Fruit fly (Drosophila melanogaster): Measurements from ENCODE around the gene Proc.

Gene Proc

dm6 chr2L:7828901-7829300 lies 42.3 kb downstream of the Proc start (continued):
- TF ChIP-seq CG14014 (GFP tag; IDR thresholded peaks at IDR 0.05) (no peak), CG17385 (GFP tag; optimal IDR thresholded peaks at IDR 0.05) (peak; percentile 22), Optix (GFP tag; IDR thresholded peaks at IDR 0.05) (no peak), danr (GFP tag; IDR thresholded peaks at IDR 0.05) (no peak), dati (GFP tag; IDR thresholded peaks at IDR 0.05) (no peak), trem (tag; optimal IDR thresholded peaks at IDR 0.05) (peak; percentile 1), mirr (GFP tag; optimal IDR thresholded peaks at IDR 0.05) (peak; percentile 27), CG9609 (GFP tag; optimal IDR thresholded peaks at IDR 0.05) (no peak), repo (GFP tag; optimal IDR thresholded peaks at IDR 0.05) (peak; percentile 29), CG1603 (tag; optimal IDR thresholded peaks at IDR 0.05) (peak; percentile 26), pfk (GFP tag; optimal IDR thresholded peaks at IDR 0.05) (peak; percentile 7), Sox100B (GFP tag; optimal IDR thresholded peaks at IDR 0.05) (peak; percentile 35), gcm (GFP tag; optimal IDR thresholded peaks at IDR 0.05) (peak; percentile 47), H2.0 (GFP tag; IDR thresholded peaks at IDR 0.05) (no peak), grau (tag; optimal IDR thresholded peaks at IDR 0.05) (no peak), cg (GFP tag; optimal IDR thresholded peaks at IDR 0.05) (peak; percentile 70), CG11456 (GFP tag; IDR thresholded peaks at IDR 0.05) (no peak), corto (GFP tag; optimal IDR thresholded peaks at IDR 0.05) (peak; percentile 7), CG10979 (tag; optimal IDR thresholded peaks at IDR 0.05) (no peak), phol (tag; optimal IDR thresholded peaks at IDR 0.05) (no peak), lmd (GFP tag; IDR thresholded peaks at IDR 0.05) (no peak), Lpt (GFP tag; optimal IDR thresholded peaks at IDR 0.05) (no peak), chinmo (GFP tag; IDR thresholded peaks at IDR 0.05; ENCODE audit: partially characterized antibody) (peak; percentile 80; the same call in 2 of the 4 replicates), CG6683 (GFP tag; optimal IDR thresholded peaks at IDR 0.05) (no peak), CG5953 (GFP tag; IDR thresholded peaks at IDR 0.05) (no peak)

dm6 chr2L:7828231-7828630 lies 43.0 kb downstream of the Proc start:
- TF ChIP-seq CG7987 (GFP tag; optimal IDR thresholded peaks at IDR 0.05) (no peak), hbn (GFP tag; IDR thresholded peaks at IDR 0.05; ENCODE audit: partially characterized antibody) (no peak; the same call in 1 of the 2 replicates), ap (GFP tag; IDR thresholded peaks at IDR 0.05) (no peak), p53 (GFP tag; optimal IDR thresholded peaks at IDR 0.05) (no peak), CG6272 (GFP tag; IDR thresholded peaks at IDR 0.05) (peak; percentile 41; the same call in 1 of the 2 replicates), Doc3 (GFP tag; IDR thresholded peaks at IDR 0.05; ENCODE audit: partially characterized antibody) (no peak), CG14014 (GFP tag; IDR thresholded peaks at IDR 0.05) (0 out of 2 replicates have a peak, but pooled peaks have one; percentile 27), CG7372 (GFP tag; IDR thresholded peaks at IDR 0.05) (peak; percentile 19; the same call in 1 of the 2 replicates), pros (GFP tag; optimal IDR thresholded peaks at IDR 0.05) (peak; percentile 9), tgo (GFP tag; IDR thresholded peaks at IDR 0.05) (no peak), CG16815 (GFP tag; optimal IDR thresholded peaks at IDR 0.05) (no peak), Deaf1 (tag; optimal IDR thresholded peaks at IDR 0.05) (peak; percentile 55), psq (GFP tag; optimal IDR thresholded peaks at IDR 0.05) (no peak), Ptx1 (GFP tag; IDR thresholded peaks at IDR 0.05) (no peak), Vsx1 (GFP tag; optimal IDR thresholded peaks at IDR 0.05) (no peak), CG3281 (GFP tag; optimal IDR thresholded peaks at IDR 0.05) (no peak), Meics (GFP tag; optimal IDR thresholded peaks at IDR 0.05) (peak; percentile 11), CG11504 (tag; optimal IDR thresholded peaks at IDR 0.05) (no peak), chif (GFP tag; optimal IDR thresholded peaks at IDR 0.05) (no peak), CG15696 (tag; optimal IDR thresholded peaks at IDR 0.05) (peak; percentile 10), Sry-β (GFP tag; optimal IDR thresholded peaks at IDR 0.05) (no peak), CG12155 (GFP tag; optimal IDR thresholded peaks at IDR 0.05) (no peak), bigmax (GFP tag; optimal IDR thresholded peaks at IDR 0.05) (peak; percentile 29), az2 (GFP tag; optimal IDR thresholded peaks at IDR 0.05) (no peak), Dfd (GFP tag; optimal IDR thresholded peaks at IDR 0.05) (no peak), Six4 (GFP tag; optimal IDR thresholded peaks at IDR 0.05) (no peak), jigr1 (GFP tag; IDR thresholded peaks at IDR 0.05) (no peak), Abd-B (GFP tag; optimal IDR thresholded peaks at IDR 0.05) (peak; percentile 5)

Measured in whole organism, embryonic.